Worm (Caenorhabditis elegans): ENCODE data around the gene dnj-18.

dnj-18 gene

ce11 chrIII:4668073-4668472, 29.8 kb upstream of the dnj-18 start:
- peak; percentile 62 for TF ChIP-seq elt-2 (tag; optimal IDR thresholded peaks at IDR 0.05)
- peak; percentile 66 for TF ChIP-seq pqm-1 (tag; optimal IDR thresholded peaks at IDR 0.05)
- TF ChIP-seq lin-39 (tag; optimal IDR thresholded peaks at IDR 0.05) = no peak
- TF ChIP-seq elt-1 (tag; optimal IDR thresholded peaks at IDR 0.05) = no peak
- peak; percentile 66 for TF ChIP-seq pha-4 (tag; optimal IDR thresholded peaks at IDR 0.05)

- no peak for TF ChIP-seq nhr-23 (tag; optimal IDR thresholded peaks at IDR 0.05)
- no peak for TF ChIP-seq ZK546.5 (tag; optimal IDR thresholded peaks at IDR 0.05)
- TF ChIP-seq snpc-4 (tag; optimal IDR thresholded peaks at IDR 0.05) = no peak
- no peak for TF ChIP-seq mml-1 (tag; optimal IDR thresholded peaks at IDR 0.05)
- no peak for TF ChIP-seq ztf-11 (tag; optimal IDR thresholded peaks at IDR 0.05)
- TF ChIP-seq R02D3.7 (tag; optimal IDR thresholded peaks at IDR 0.05) = no peak
- TF ChIP-seq ceh-82 (tag; optimal IDR thresholded peaks at IDR 0.05) = no peak
- no peak for TF ChIP-seq lin-15B (tag; optimal IDR thresholded peaks at IDR 0.05)
- TF ChIP-seq nhr-11 (tag; optimal IDR thresholded peaks at IDR 0.05) = no peak
- TF ChIP-seq nfya-1 (tag; optimal IDR thresholded peaks at IDR 0.05; ENCODE audit: insufficient read depth) = no peak
- no peak for TF ChIP-seq nhr-76 (tag; optimal IDR thresholded peaks at IDR 0.05)
- TF ChIP-seq nhr-43 (tag; optimal IDR thresholded peaks at IDR 0.05; ENCODE audit: poor library complexity, severe bottlenecking) = no peak
- no peak for TF ChIP-seq egl-5 (tag; optimal IDR thresholded peaks at IDR 0.05)
- TF ChIP-seq eor-1 (tag; optimal IDR thresholded peaks at IDR 0.05) = no peak
These were observed 26.4 kb upstream of the dnj-18 start, which contains the start of gene T23F11.11 for ce11 chrIII:4671491-4671890. Gene T23F11.11, minus strand, starts transcription at chrIII:4671591.

ce11 chrIII:4671949-4672348, 26.0 kb upstream of the dnj-18 start, which contains the start of gene srg-13:
Gene srg-13, plus strand, starts transcription at chrIII:4672249.
- no peak for TF ChIP-seq nhr-77 (tag; optimal IDR thresholded peaks at IDR 0.05)
- TF ChIP-seq lsy-12 (tag; optimal IDR thresholded peaks at IDR 0.05) = no peak
- no peak for TF ChIP-seq egl-5 (tag; optimal IDR thresholded peaks at IDR 0.05)
- no peak for TF ChIP-seq ceh-28 (tag; optimal IDR thresholded peaks at IDR 0.05)
- no peak for TF ChIP-seq nhr-76 (tag; optimal IDR thresholded peaks at IDR 0.05)
- TF ChIP-seq sea-2 (GFP tag; optimal IDR thresholded peaks at IDR 0.05) = no peak
- no peak for TF ChIP-seq elt-2 (tag; optimal IDR thresholded peaks at IDR 0.05)
- no peak for TF ChIP-seq elt-1 (tag; optimal IDR thresholded peaks at IDR 0.05)
- TF ChIP-seq ceh-16 (tag; optimal IDR thresholded peaks at IDR 0.05) = no peak
- TF ChIP-seq ztf-11 (tag; optimal IDR thresholded peaks at IDR 0.05) = no peak
- no peak for TF ChIP-seq nhr-11 (tag; optimal IDR thresholded peaks at IDR 0.05)
- no peak for TF ChIP-seq pha-4 (tag; optimal IDR thresholded peaks at IDR 0.05)

ce11 chrIII:4677466-4677865, 20.5 kb upstream of the dnj-18 start, which contains the start of gene srg-10:
Gene srg-10, plus strand, starts transcription at chrIII:4677766.
- TF ChIP-seq elt-3 (tag; optimal IDR thresholded peaks at IDR 0.05) = no peak
- TF ChIP-seq nhr-237 (tag; optimal IDR thresholded peaks at IDR 0.05) = no peak
- TF ChIP-seq fkh-10 (GFP tag; optimal IDR thresholded peaks at IDR 0.05) = no peak
- no peak for TF ChIP-seq zag-1 (tag; optimal IDR thresholded peaks at IDR 0.05)
- TF ChIP-seq elt-1 (tag; optimal IDR thresholded peaks at IDR 0.05) = no peak
- TF ChIP-seq ZK546.5 (tag; optimal IDR thresholded peaks at IDR 0.05) = no peak
- TF ChIP-seq nhr-28 (tag; optimal IDR thresholded peaks at IDR 0.05) = no peak
- TF ChIP-seq fos-1 (tag; optimal IDR thresholded peaks at IDR 0.05) = no peak
- no peak for TF ChIP-seq unc-39 (tag; optimal IDR thresholded peaks at IDR 0.05)
- TF ChIP-seq ceh-28 (tag; optimal IDR thresholded peaks at IDR 0.05) = no peak
- TF ChIP-seq daf-12 (tag; optimal IDR thresholded peaks at IDR 0.05) = no peak
- no peak for TF ChIP-seq nhr-23 (tag; optimal IDR thresholded peaks at IDR 0.05)
- no peak for TF ChIP-seq unc-62 (GFP tag; optimal IDR thresholded peaks at IDR 0.05)

- TF ChIP-seq nhr-12 (tag; optimal IDR thresholded peaks at IDR 0.05) (no peak), lin-39 (tag; optimal IDR thresholded peaks at IDR 0.05) (no peak), nhr-77 (tag; optimal IDR thresholded peaks at IDR 0.05) (no peak), nfya-1 (tag; optimal IDR thresholded peaks at IDR 0.05; ENCODE audit: insufficient read depth) (no peak), unc-62 (GFP tag; optimal IDR thresholded peaks at IDR 0.05) (no peak), ama-1 (optimal IDR thresholded peaks at IDR 0.05) (no peak), ZK546.5 (tag; optimal IDR thresholded peaks at IDR 0.05) (no peak), elt-3 (tag; optimal IDR thresholded peaks at IDR 0.05) (no peak), ceh-9 (tag; optimal IDR thresholded peaks at IDR 0.05) (no peak), zag-1 (tag; optimal IDR thresholded peaks at IDR 0.05) (no peak), fkh-2 (tag; optimal IDR thresholded peaks at IDR 0.05) (no peak), mdl-1 (tag; optimal IDR thresholded peaks at IDR 0.05) (no peak), nhr-23 (tag; optimal IDR thresholded peaks at IDR 0.05) (no peak), egl-5 (tag; optimal IDR thresholded peaks at IDR 0.05) (no peak), nhr-28 (tag; optimal IDR thresholded peaks at IDR 0.05) (no peak), eor-1 (tag; optimal IDR thresholded peaks at IDR 0.05) (no peak), snpc-4 (tag; optimal IDR thresholded peaks at IDR 0.05) (no peak), daf-12 (tag; optimal IDR thresholded peaks at IDR 0.05) (no peak)
These were observed 17.9 kb upstream of the dnj-18 start, which contains the start of gene srg-11 for ce11 chrIII:4679963-4680484. Gene srg-11, plus strand, starts transcription at chrIII:4680013.
